Worm (Caenorhabditis elegans): ENCODE measurements around the gene szy-4.

ce11 chrII:6223755-6224154 lies 25.3 kb downstream of the szy-4 start:
- TF ChIP-seq sea-1 (GFP tag; conservative IDR thresholded peaks at IDR 0.05) (no peak), hmg-4 (GFP tag; optimal IDR thresholded peaks at IDR 0.05) (no peak), tbx-37 (GFP tag; conservative IDR thresholded peaks at IDR 0.05) (no peak), flt-1 (GFP tag; IDR thresholded peaks at IDR 0.05) (no peak), scrt-1 (GFP tag; IDR thresholded peaks at IDR 0.05) (no peak), ama-1 (optimal IDR thresholded peaks at IDR 0.05) (no peak)

Data from whole organism, early embryonic.